Worm (Caenorhabditis elegans) whole organism, L3 larva: Measurements from ENCODE around the gene F13B12.1.

Experiments
- aly-2 ChIP-seq: fragments of 150-350 bp; optimal IDR thresholded peaks from 2 replicates; lab custom pipeline; 2014; ENCODE audit warnings: missing biosample characterization, missing genetic modification characterization
- ceh-82 ChIP-seq: fragments of 150-350 bp; optimal IDR thresholded peaks from 2 replicates; lab custom pipeline; 2014; ENCODE audit warnings: missing biosample characterization, missing genetic modification characterization
- ceh-9 ChIP-seq: sonication (generic microtip); optimal IDR thresholded peaks from 2 replicates; lab custom pipeline; 2018; ENCODE audit warnings: missing biosample characterization, missing genetic modification characterization
- elt-1 ChIP-seq: fragments of 150-350 bp; optimal IDR thresholded peaks from 2 replicates; lab custom pipeline; 2014; ENCODE audit warnings: missing biosample characterization, missing genetic modification characterization
- elt-3 ChIP-seq, 3 experiments: fragments of 150-350 bp in 1 of 3; sonication (generic microtip) in 2 of 3; optimal IDR thresholded peaks; 2 replicates in 2 of 3; 4 replicates in 1 of 3; lab custom pipeline; 2014 to 2017; ENCODE audit warnings: missing biosample characterization in 3 of 3, missing genetic modification characterization in 3 of 3
- fkh-10 ChIP-seq: sonication (generic microtip); optimal IDR thresholded peaks from 2 replicates; lab custom pipeline; 2017; ENCODE audit warnings: missing biosample characterization, missing genetic modification reagents, missing genetic modification characterization
- nhr-11 ChIP-seq: fragments of 150-350 bp; optimal IDR thresholded peaks from 2 replicates; lab custom pipeline; 2014; ENCODE audit warnings: missing biosample characterization, missing genetic modification characterization
- nhr-12 ChIP-seq: fragments of 150-350 bp; optimal IDR thresholded peaks from 2 replicates; lab custom pipeline; 2014; ENCODE audit warnings: missing biosample characterization, missing genetic modification characterization
- nhr-25 ChIP-seq: sonication (generic microtip); optimal IDR thresholded peaks from 2 replicates; lab custom pipeline; 2017; ENCODE audit warnings: missing biosample characterization, missing genetic modification characterization
- nhr-76 ChIP-seq: fragments of 150-350 bp; sonication (generic microtip); optimal IDR thresholded peaks from 5 replicates; lab custom pipeline; 2014; ENCODE audit warnings: missing biosample characterization, missing genetic modification characterization
- snpc-4 ChIP-seq: fragments of 150-350 bp; optimal IDR thresholded peaks from 2 replicates; lab custom pipeline; 2014; ENCODE audit warnings: missing biosample characterization, missing genetic modification characterization
- unc-39 ChIP-seq: sonication (generic microtip); optimal IDR thresholded peaks from 4 replicates; lab custom pipeline; 2017; ENCODE audit warnings: missing biosample characterization, missing genetic modification characterization
- ztf-4 ChIP-seq: fragments of 150-350 bp; optimal IDR thresholded peaks from 2 replicates; lab custom pipeline; 2014; ENCODE audit warnings: missing biosample characterization, missing genetic modification characterization

DNA sequence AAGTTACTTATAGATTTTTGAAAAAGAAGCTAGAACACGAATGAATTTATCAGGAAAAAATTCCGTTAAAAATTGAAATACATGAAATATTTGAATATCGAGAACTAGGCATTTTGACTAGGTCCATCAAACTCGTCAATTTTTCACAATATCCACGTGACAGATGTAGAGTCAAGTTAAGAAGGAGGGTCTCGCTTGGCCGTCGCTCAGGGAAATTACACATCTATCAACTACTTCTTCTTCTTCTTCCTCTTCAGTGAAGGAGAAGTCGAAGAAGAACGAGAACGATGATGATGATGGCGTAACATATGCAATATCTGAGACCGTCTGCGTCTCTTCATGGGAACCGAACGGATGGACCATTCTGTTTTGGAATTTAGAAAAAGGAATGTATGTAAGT lies 4.5 kb downstream of the F13B12.1 start:
- TF ChIP-seq nhr-76 (tag; lab: Kevin White, UChicago) (no peak), ceh-9 (tag; lab: Kevin White, UChicago) (no peak), snpc-4 (tag; lab: Kevin White, UChicago) (no peak), aly-2 (tag; lab: Kevin White, UChicago) (no peak), ztf-4 (tag; lab: Kevin White, UChicago) (no peak), nhr-25 (no peak), nhr-12 (tag; lab: Kevin White, UChicago) (no peak), fkh-10 (GFP tag; lab: Kevin White, UChicago) (no peak), nhr-11 (no peak), unc-39 (tag; lab: Kevin White, UChicago) (no peak), ceh-82 (no peak), elt-3 (tag; optimal IDR thresholded peaks at IDR 0.05; lab: Kevin White, UChicago) (no peak), elt-1 (tag; lab: Kevin White, UChicago) (no peak)
